Worm (Caenorhabditis elegans) whole organism, L4 larva: Measurements from ENCODE around the gene C05G5.3.

ENCODE experiments used
- D1046.2 ChIP-seq: fragments of 200-800 bp; sonication (Bioruptor generic); IDR thresholded peaks from 2 replicates; pipeline ENCODE4 v1.3.6; 2022; ENCODE audit warnings: missing genetic modification characterization, missing compliant biosample characterization
- F37D6.2 ChIP-seq: sonication (generic microtip); optimal IDR thresholded peaks from 2 replicates; lab custom pipeline; 2016; ENCODE audit warnings: mild to moderate bottlenecking, missing genetic modification characterization, missing compliant biosample characterization
- F44E2.7 ChIP-seq: fragments of 200-800 bp; sonication (Bioruptor generic); IDR thresholded peaks from 2 replicates; pipeline ENCODE4 v2.1.2; 2022; ENCODE audit warnings: missing genetic modification characterization, missing compliant biosample characterization
- R02D3.7 ChIP-seq: fragments of 150-350 bp; sonication (generic microtip); optimal IDR thresholded peaks from 3 replicates; lab custom pipeline; 2014; ENCODE audit warnings: missing biosample characterization, missing genetic modification characterization
- Y75B8A.6 ChIP-seq: fragments of 200-800 bp; sonication (Bioruptor generic); IDR thresholded peaks from 2 replicates; pipeline ENCODE4 v1.3.6; 2022; ENCODE audit warnings: missing genetic modification reagents, missing genetic modification characterization, missing compliant biosample characterization
- aha-1 ChIP-seq: fragments of 150-350 bp; peaks from one replicate; lab custom pipeline; 2014; ENCODE audit warnings: missing biosample characterization, missing genetic modification characterization
- aly-2 ChIP-seq: sonication (generic microtip); optimal IDR thresholded peaks from 2 replicates; lab custom pipeline; 2018; ENCODE audit warnings: missing biosample characterization, missing genetic modification characterization
- ceh-20 ChIP-seq: fragments of 200-800 bp; sonication (Bioruptor generic); IDR thresholded peaks from 2 replicates; pipeline ENCODE4 v1.3.6; 2022; ENCODE audit warnings: missing genetic modification reagents, missing genetic modification characterization, missing compliant biosample characterization
- ceh-28 ChIP-seq: fragments of 150-350 bp; optimal IDR thresholded peaks from 2 replicates; lab custom pipeline; 2014; ENCODE audit warnings: missing biosample characterization, missing genetic modification reagents, missing genetic modification characterization
- ceh-62 ChIP-seq: sonication (generic microtip); optimal IDR thresholded peaks from 2 replicates; lab custom pipeline; 2017; ENCODE audit warnings: missing biosample characterization, missing genetic modification characterization
- daf-16 ChIP-seq, 3 experiments: sonication (generic microtip); optimal IDR thresholded peaks; 2 replicates each; lab custom pipeline; 2016 to 2017; ENCODE audit warnings: missing genetic modification characterization in 3 of 3, missing genetic modification reagents in 3 of 3, mild to moderate bottlenecking in 2 of 3, missing compliant biosample characterization in 2 of 3, missing biosample characterization in 1 of 3, moderate library complexity in 1 of 3
- dmd-6 ChIP-seq: fragments of 200-800 bp; sonication (Bioruptor generic); IDR thresholded peaks from 2 replicates; pipeline ENCODE4 v1.3.6; 2022; ENCODE audit warnings: missing genetic modification reagents, missing genetic modification characterization, missing compliant biosample characterization
- dmd-9 ChIP-seq: fragments of 200-800 bp; sonication (Bioruptor generic); IDR thresholded peaks from 2 replicates; pipeline ENCODE4 v1.3.6; 2022; ENCODE audit warnings: missing genetic modification reagents, missing genetic modification characterization, missing compliant biosample characterization
- dpl-1 ChIP-seq: fragments of 150-350 bp; optimal IDR thresholded peaks from 2 replicates; lab custom pipeline; 2014; ENCODE audit warnings: missing biosample characterization, missing genetic modification reagents, missing genetic modification characterization
- duxl-1 ChIP-seq: sonication (generic microtip); optimal IDR thresholded peaks from 2 replicates; lab custom pipeline; 2016; ENCODE audit warnings: mild to moderate bottlenecking, missing genetic modification characterization, moderate library complexity, missing compliant biosample characterization; ENCODE audit not compliant: poor library complexity
- dve-1 ChIP-seq: sonication (generic microtip); optimal IDR thresholded peaks from 2 replicates; lab custom pipeline; 2017; ENCODE audit warnings: antibody characterized with exemption, mild to moderate bottlenecking, missing genetic modification characterization, missing compliant biosample characterization; ENCODE audit not compliant: insufficient read depth
- fos-1 ChIP-seq: fragments of 150-350 bp; optimal IDR thresholded peaks from 2 replicates; lab custom pipeline; 2014; ENCODE audit warnings: missing biosample characterization, missing genetic modification characterization
- hif-1 ChIP-seq, 2 experiments: sonication (generic microtip); optimal IDR thresholded peaks; 2 replicates each; lab custom pipeline; 2016 to 2017; ENCODE audit warnings: missing compliant biosample characterization in 2 of 2, missing genetic modification characterization in 2 of 2, missing genetic modification reagents in 2 of 2, missing genotype in 2 of 2, mild to moderate bottlenecking in 1 of 2
- hlh-11 ChIP-seq: fragments of 200-800 bp; sonication (Bioruptor generic); optimal IDR thresholded peaks from 2 replicates; lab custom pipeline; 2018; ENCODE audit warnings: mild to moderate bottlenecking, missing genetic modification characterization, missing compliant biosample characterization
- hmg-1.1 ChIP-seq: fragments of 200-800 bp; sonication (Bioruptor generic); IDR thresholded peaks from 2 replicates; pipeline ENCODE4 v1.3.6; 2022; ENCODE audit warnings: missing genetic modification reagents, missing genetic modification characterization, missing compliant biosample characterization
- lin-38 ChIP-seq: fragments of 200-800 bp; sonication (Bioruptor generic); IDR thresholded peaks from 2 replicates; pipeline ENCODE4 v1.3.6; 2022; ENCODE audit warnings: missing genetic modification reagents, missing genetic modification characterization, missing compliant biosample characterization
- madf-5 ChIP-seq, 2 experiments: fragments of 200-800 bp; sonication (Bioruptor generic); IDR thresholded peaks; 2 replicates each; pipeline ENCODE4 v1.3.6; 2022; ENCODE audit warnings: missing compliant biosample characterization in 2 of 2, missing genetic modification characterization in 2 of 2
- mep-1 ChIP-seq: fragments of 150-350 bp; sonication (generic microtip); optimal IDR thresholded peaks from 3 replicates; lab custom pipeline; 2014; ENCODE audit warnings: missing biosample characterization, missing genetic modification characterization
- nhr-102 ChIP-seq: sonication (generic microtip); optimal IDR thresholded peaks from 2 replicates; lab custom pipeline; 2016; ENCODE audit warnings: mild to moderate bottlenecking, missing genetic modification characterization, moderate library complexity, missing compliant biosample characterization
- nhr-11 ChIP-seq: fragments of 150-350 bp; optimal IDR thresholded peaks from 2 replicates; lab custom pipeline; 2014; ENCODE audit warnings: missing biosample characterization, missing genetic modification characterization
- nhr-25 ChIP-seq: sonication (generic microtip); optimal IDR thresholded peaks from 2 replicates; lab custom pipeline; 2017; ENCODE audit warnings: missing genetic modification characterization, mild to moderate bottlenecking, missing compliant biosample characterization, antibody characterized with exemption, moderate library complexity, borderline replicate concordance; ENCODE audit not compliant: insufficient read depth
- nhr-28 ChIP-seq: fragments of 150-350 bp; optimal IDR thresholded peaks from 2 replicates; lab custom pipeline; 2014; ENCODE audit warnings: missing biosample characterization, missing genetic modification characterization
- nhr-42 ChIP-seq: fragments of 200-800 bp; sonication (Bioruptor generic); IDR thresholded peaks from 2 replicates; pipeline ENCODE4 v1.3.6; 2022; ENCODE audit warnings: missing genetic modification characterization, missing compliant biosample characterization
- nhr-76 ChIP-seq: fragments of 150-350 bp; optimal IDR thresholded peaks from 2 replicates; lab custom pipeline; 2014; ENCODE audit warnings: missing biosample characterization, missing genetic modification characterization
- php-3 ChIP-seq: fragments of 200-800 bp; sonication (Bioruptor generic); IDR thresholded peaks from 2 replicates; pipeline ENCODE4 v1.3.6; 2022; ENCODE audit warnings: missing genetic modification reagents, missing genetic modification characterization, missing compliant biosample characterization
- pqm-1 ChIP-seq: sonication (generic microtip); optimal IDR thresholded peaks from 2 replicates; lab custom pipeline; 2017; ENCODE audit warnings: missing biosample characterization, missing genetic modification characterization
- set-16 ChIP-seq: fragments of 200-800 bp; sonication (Bioruptor generic); IDR thresholded peaks from 2 replicates; pipeline ENCODE4 v1.3.6; 2022; ENCODE audit warnings: missing genetic modification reagents, missing genetic modification characterization, missing compliant biosample characterization
- skn-1 ChIP-seq: fragments of 150-350 bp; optimal IDR thresholded peaks from 2 replicates; lab custom pipeline; 2014; ENCODE audit warnings: missing biosample characterization, missing genetic modification characterization
- snpc-1.2 ChIP-seq: fragments of 200-800 bp; sonication (Bioruptor generic); IDR thresholded peaks from 2 replicates; pipeline ENCODE4 v1.3.6; 2022; ENCODE audit warnings: missing genetic modification reagents, missing genetic modification characterization, missing compliant biosample characterization
- tag-97 ChIP-seq: fragments of 200-800 bp; sonication (Bioruptor generic); IDR thresholded peaks from 2 replicates; pipeline ENCODE4 v1.3.6; 2022; ENCODE audit warnings: missing genetic modification characterization, missing compliant biosample characterization
- unc-62 ChIP-seq, 3 experiments: fragments of 150-350 bp in 1 of 3; sonication (generic microtip); optimal IDR thresholded peaks in 2 of 3; peaks in 1 of 3; 1 replicate in 1 of 3; 2 replicates in 2 of 3; lab custom pipeline; 2014 to 2017; ENCODE audit warnings: missing biosample characterization in 3 of 3, missing genetic modification characterization in 3 of 3, missing genetic modification reagents in 3 of 3, missing genotype in 1 of 3
- zag-1 ChIP-seq: fragments of 150-350 bp; optimal IDR thresholded peaks from 2 replicates; lab custom pipeline; 2014; ENCODE audit warnings: missing biosample characterization, missing genetic modification characterization
- zfp-2 ChIP-seq: sonication (generic microtip); optimal IDR thresholded peaks from 2 replicates; lab custom pipeline; 2016; ENCODE audit warnings: mild to moderate bottlenecking, missing genetic modification characterization, missing compliant biosample characterization
- ztf-11 ChIP-seq: fragments of 150-350 bp; optimal IDR thresholded peaks from 2 replicates; lab custom pipeline; 2014; ENCODE audit warnings: missing biosample characterization, missing genetic modification characterization

Gene C05G5.3

DNA sequence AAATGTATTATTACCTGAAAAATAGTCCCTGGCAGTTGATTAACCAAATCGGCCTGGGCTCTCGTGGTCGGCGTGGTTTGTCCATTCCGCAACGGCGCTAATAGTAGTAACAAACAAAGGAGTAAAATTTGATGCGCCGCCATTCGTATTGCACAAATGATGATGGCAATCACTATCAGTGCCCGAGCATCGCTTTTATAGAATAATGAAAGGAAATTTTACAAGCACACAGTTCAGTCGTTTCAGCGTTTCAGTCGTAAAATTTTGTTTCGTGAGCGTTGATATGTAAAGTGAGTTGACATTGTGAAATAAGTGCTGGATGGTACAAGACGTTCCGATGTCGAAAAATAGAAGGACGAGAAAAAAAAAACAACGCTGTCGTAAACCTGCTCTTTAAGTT, 19.9 kb upstream of the C05G5.3 start, which contains the start of gene Y16B4A.2:
TSS of gene Y16B4A.2 (minus strand) at position 170 of the 400 bp plus-strand sequence.
- TF ChIP-seq tag-97 (no peak), hlh-11 (tag; lab: Kevin White, UChicago) (peak; percentile 10), duxl-1 (tag; lab: Kevin White, UChicago) (no peak), pqm-1 (tag; lab: Kevin White, UChicago) (peak; percentile 46), php-3 (peak; percentile 70; the same call in 1 of the 2 replicates), dmd-9 (GFP tag; lab: Robert Waterston, UW) (no peak), nhr-28 (tag; lab: Kevin White, UChicago) (peak; percentile 27), dmd-6 (GFP tag; lab: Robert Waterston, UW) (peak; percentile 39; the same call in 1 of the 2 replicates), ztf-11 (no peak), hmg-1.1 (GFP tag; lab: Robert Waterston, UW) (no peak), mep-1 (tag; lab: Kevin White, UChicago) (no peak)

DNA sequence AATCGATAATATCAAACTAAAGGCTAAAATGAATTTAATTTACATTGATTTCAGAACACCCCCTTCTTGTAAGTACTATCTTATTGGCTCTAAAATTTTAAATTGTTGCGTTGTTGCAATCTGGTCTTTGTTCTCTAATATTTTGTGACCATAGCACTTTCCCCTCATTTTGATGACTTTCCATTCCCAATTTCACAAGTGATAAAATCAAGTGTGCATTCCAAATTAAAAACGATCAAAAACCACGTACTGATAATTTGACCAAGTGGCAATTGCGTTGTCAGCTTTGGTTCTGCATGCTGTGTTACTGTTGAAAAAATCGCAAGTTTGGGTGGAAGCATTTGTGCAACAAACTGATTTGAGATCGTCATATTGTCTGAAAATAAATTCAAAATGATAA, 18.5 kb upstream of the C05G5.3 start:
- no peak for TF ChIP-seq R02D3.7
- peak; percentile 1 for TF ChIP-seq dve-1 (tag; lab: Kevin White, UChicago)
- peak; percentile 40 for TF ChIP-seq nhr-28 (tag; lab: Kevin White, UChicago)
- TF ChIP-seq fos-1 (tag; lab: Kevin White, UChicago): no peak
- no peak for TF ChIP-seq skn-1 (tag; lab: Kevin White, UChicago)
- TF ChIP-seq hif-1 (tag; optimal IDR thresholded peaks at IDR 0.05; lab: Kevin White, UChicago): no peak
- peak; percentile 65 for TF ChIP-seq pqm-1 (tag; lab: Kevin White, UChicago)
- no peak for TF ChIP-seq aly-2
- no peak for TF ChIP-seq zag-1 (tag; lab: Kevin White, UChicago)
- peak; percentile 6 for TF ChIP-seq hlh-11 (tag; lab: Kevin White, UChicago)
- TF ChIP-seq aha-1 (tag; lab: Kevin White, UChicago): peak; percentile 63
- TF ChIP-seq nhr-25 (tag; lab: Kevin White, UChicago): no peak
- TF ChIP-seq F44E2.7 (GFP tag; lab: Robert Waterston, UW): no peak
- peak; percentile 52 for TF ChIP-seq dmd-6 (GFP tag; lab: Robert Waterston, UW)

DNA sequence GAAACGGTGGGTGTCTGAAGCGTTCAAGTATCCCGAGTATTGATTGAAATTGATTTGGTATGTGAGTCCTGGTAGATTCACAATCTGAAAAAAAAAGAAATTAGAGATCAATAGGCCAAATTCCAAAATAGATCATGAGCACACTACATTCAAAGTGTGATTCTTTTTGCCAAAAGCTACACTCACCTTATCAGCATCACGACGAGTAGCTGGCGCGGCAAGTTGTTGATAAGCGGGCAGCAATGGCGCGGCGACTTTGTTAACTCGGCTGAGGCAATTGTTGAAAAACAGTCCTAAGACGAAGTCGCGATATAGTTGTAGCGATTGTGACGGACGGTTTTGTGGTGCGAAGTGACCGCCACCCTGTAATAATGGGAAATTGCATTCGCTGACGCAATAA, 17.2 kb upstream of the C05G5.3 start:
- TF ChIP-seq dpl-1 (GFP tag; lab: Kevin White, UChicago) (no peak), daf-16 (GFP tag; optimal IDR thresholded peaks at IDR 0.05; lab: Kevin White, UChicago) (no peak), daf-16 (tag; optimal IDR thresholded peaks at IDR 0.05; lab: Kevin White, UChicago) (peak; percentile 65), nhr-76 (no peak), ceh-20 (no peak), unc-62 (GFP tag; optimal IDR thresholded peaks at IDR 0.05 in 1 of 2; lab: Kevin White, UChicago) (peak in 1 of 2 experiments; percentile 94), unc-62 (tag; optimal IDR thresholded peaks at IDR 0.05; lab: Kevin White, UChicago) (no peak), nhr-42 (GFP tag; lab: Robert Waterston, UW) (no peak), fos-1 (tag; lab: Kevin White, UChicago) (no peak), pqm-1 (tag; lab: Kevin White, UChicago) (peak; percentile 73), aha-1 (tag; lab: Kevin White, UChicago) (peak; percentile 9), lin-38 (GFP tag; lab: Robert Waterston, UW) (no peak), aly-2 (no peak), zfp-2 (tag; lab: Kevin White, UChicago) (no peak), dve-1 (tag; lab: Kevin White, UChicago) (peak; percentile 31), F37D6.2 (tag; lab: Kevin White, UChicago) (no peak), nhr-28 (tag; lab: Kevin White, UChicago) (peak; percentile 79), hlh-11 (tag; lab: Kevin White, UChicago) (peak; percentile 56), hmg-1.1 (GFP tag; lab: Robert Waterston, UW) (no peak), dmd-6 (GFP tag; lab: Robert Waterston, UW) (peak; percentile 68)

DNA sequence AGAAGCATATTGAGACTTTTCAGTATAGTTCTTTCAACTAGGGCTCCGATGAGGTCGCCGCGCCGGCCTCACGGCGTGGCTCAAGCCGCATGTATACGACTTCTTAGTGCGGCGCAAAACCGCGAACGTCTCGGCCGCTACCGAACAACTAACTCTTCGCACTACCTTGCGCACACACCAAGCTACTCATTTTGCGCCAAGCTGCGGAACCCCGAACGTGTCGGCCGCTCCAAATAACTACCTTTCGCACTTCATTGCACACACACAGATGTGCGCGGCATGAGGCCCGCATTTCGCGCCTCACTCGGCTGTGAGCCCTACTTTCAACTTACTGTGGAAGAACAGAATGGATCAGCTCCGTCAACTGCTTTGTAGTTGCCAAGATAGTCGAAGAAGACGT, 16.0 kb upstream of the C05G5.3 start:
- TF ChIP-seq nhr-76: no peak
- no peak for TF ChIP-seq Y75B8A.6 (GFP tag; lab: Robert Waterston, UW)
- TF ChIP-seq madf-5 (GFP tag; IDR thresholded peaks at IDR 0.05; lab: Robert Waterston, UW): 0 out of 4 replicates have a peak, but pooled peaks of 1 of the 2 experiments have one; percentile 49
- TF ChIP-seq hlh-11 (tag; lab: Kevin White, UChicago): no peak
- TF ChIP-seq D1046.2 (GFP tag; lab: Robert Waterston, UW): no peak
- no peak for TF ChIP-seq ceh-62 (tag; lab: Kevin White, UChicago)
- peak; percentile 63; the same call in 1 of the 2 replicates for TF ChIP-seq snpc-1.2 (GFP tag; lab: Robert Waterston, UW)
- TF ChIP-seq nhr-102 (tag; lab: Kevin White, UChicago): no peak
- peak; percentile 59; the same call in 1 of the 2 replicates for TF ChIP-seq set-16 (GFP tag; lab: Robert Waterston, UW)
- TF ChIP-seq dmd-9 (GFP tag; lab: Robert Waterston, UW): no peak
- TF ChIP-seq nhr-11 (tag; lab: Kevin White, UChicago): no peak
- no peak for TF ChIP-seq ceh-28 (tag; lab: Kevin White, UChicago)
- no peak for TF ChIP-seq lin-38 (GFP tag; lab: Robert Waterston, UW)
